Worm (Caenorhabditis elegans) whole organism, early embryonic: ENCODE data around the gene tag-234.

ENCODE experiments used
- B0310.2 ChIP-seq: sonication (generic microtip); optimal IDR thresholded peaks from 2 replicates; lab custom pipeline; 2016; ENCODE audit warnings: mild to moderate bottlenecking, missing genetic modification characterization, missing compliant biosample characterization
- sea-1 ChIP-seq: fragments of 200-800 bp; sonication (Bioruptor generic); conservative IDR thresholded peaks from 2 replicates; pipeline ENCODE4 v1.3.6; 2022; ENCODE audit warnings: missing genetic modification characterization, missing compliant biosample characterization

The tag-234 gene

ce11 chrII:5913897-5914296 lies 49.9 kb downstream of the tag-234 start:
- no peak for TF ChIP-seq B0310.2 (tag; lab: Kevin White, UChicago)
- no peak for TF ChIP-seq sea-1 (GFP tag; lab: Robert Waterston, UW)
